Fruit fly (Drosophila melanogaster) whole organism: Measurements from ENCODE around the gene Arl2.

Source experiments
- Dll ChIP-seq: fragments of >200 bp; optimal IDR thresholded peaks from 2 replicates; lab custom pipeline; 2017
- psq ChIP-seq: fragments of >200 bp; optimal IDR thresholded peaks from 2 replicates; lab custom pipeline; 2017
- usp ChIP-seq: fragments of >200 bp; optimal IDR thresholded peaks from 2 replicates; lab custom pipeline; 2017; ENCODE audit warnings: missing biosample characterization, missing genetic modification characterization, mixed read lengths

DNA sequence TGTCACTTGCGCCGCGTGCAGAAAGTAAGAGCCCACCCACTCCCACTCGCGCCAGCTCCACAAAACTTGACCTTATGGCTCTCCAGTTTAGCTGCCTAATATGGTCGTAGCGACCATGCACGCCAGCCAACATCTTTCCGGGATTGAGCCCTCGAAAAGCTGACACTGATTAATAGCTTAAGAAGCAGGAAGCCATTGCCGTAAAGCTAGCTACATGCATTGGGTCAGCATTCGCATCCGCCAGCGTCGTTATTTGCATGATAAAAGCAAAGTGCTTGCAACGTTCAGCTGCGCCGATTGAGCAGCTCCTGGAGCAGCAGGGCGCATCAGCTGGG is 34.0 kb upstream of the Arl2 start:
- TF ChIP-seq Dll (no peak), psq (no peak), usp (no peak)
